Worm (Caenorhabditis elegans) whole organism, early embryonic: ENCODE measurements around the gene K03B8.11.

Experiments used
- aly-1 ChIP-seq: sonication (generic microtip); optimal IDR thresholded peaks from 2 replicates; lab custom pipeline; 2016; ENCODE audit warnings: missing genetic modification characterization, missing compliant biosample characterization
- ama-1 ChIP-seq: fragments of 150-350 bp; optimal IDR thresholded peaks from 2 replicates; lab custom pipeline; 2014
- flt-1 ChIP-seq: fragments of 200-800 bp; sonication (Bioruptor generic); IDR thresholded peaks from 2 replicates; pipeline ENCODE4 v1.3.6; 2022; ENCODE audit warnings: missing genetic modification characterization, missing compliant biosample characterization
- hmg-4 ChIP-seq: fragments of 200-800 bp; sonication (Bioruptor generic); optimal IDR thresholded peaks from 2 replicates; lab custom pipeline; 2018; ENCODE audit warnings: mild to moderate bottlenecking, missing genetic modification characterization, missing compliant biosample characterization
- pes-1 ChIP-seq: fragments of 200-800 bp; sonication (Bioruptor generic); IDR thresholded peaks from 2 replicates; pipeline ENCODE4 v1.3.6; 2022; ENCODE audit warnings: missing genetic modification reagents, missing genetic modification characterization, missing compliant biosample characterization
- scrt-1 ChIP-seq: fragments of 200-800 bp; sonication (Bioruptor generic); IDR thresholded peaks from 2 replicates; pipeline ENCODE4 v1.3.6; 2022; ENCODE audit warnings: missing genetic modification characterization, missing compliant biosample characterization
- tbx-37 ChIP-seq: fragments of 200-800 bp; sonication (Bioruptor generic); conservative IDR thresholded peaks from 2 replicates; pipeline ENCODE4 v1.3.6; 2022; ENCODE audit warnings: missing genetic modification reagents, missing genetic modification characterization, missing compliant biosample characterization

DNA sequence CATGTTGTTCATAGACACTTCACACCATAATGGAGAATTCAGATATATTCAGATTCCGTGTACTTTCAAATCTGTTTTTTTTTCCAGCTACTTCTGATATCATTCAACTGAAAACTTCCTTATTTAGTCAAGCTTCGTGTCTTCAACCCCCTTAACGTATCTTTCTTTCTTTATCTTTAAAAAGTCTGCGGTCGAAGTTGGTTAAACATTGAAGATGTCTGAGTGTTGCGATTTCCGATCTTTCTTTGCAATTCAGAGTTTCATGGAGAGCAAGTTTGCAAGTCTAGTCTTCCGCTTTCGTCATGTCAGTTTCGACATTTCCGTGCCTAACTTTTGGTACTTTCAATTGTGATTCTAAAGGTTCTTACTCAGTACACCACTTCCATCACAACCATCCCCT, 44.9 kb upstream of the K03B8.11 start:
- no peak for TF ChIP-seq ama-1 (lab: Kevin White, UChicago)
- TF ChIP-seq pes-1 (GFP tag; lab: Robert Waterston, UW), result no peak
- TF ChIP-seq flt-1 (GFP tag; lab: Robert Waterston, UW), result no peak
- no peak for TF ChIP-seq aly-1 (tag; lab: Kevin White, UChicago)
- TF ChIP-seq scrt-1 (GFP tag; lab: Robert Waterston, UW), result no peak
- no peak for TF ChIP-seq hmg-4 (GFP tag; lab: Kevin White, UChicago)
- TF ChIP-seq tbx-37 (GFP tag; lab: Robert Waterston, UW), result no peak
